Worm (Caenorhabditis elegans) whole organism, L1 larva: ENCODE data around the gene Y61B8A.6.
A peak's percentile ranks its signal among the peaks of the same experiment; 100 is the strongest.
"Not testable (repeated sequence)": the region's sequence is repeated elsewhere in the genome, so short reads cannot be mapped to it uniquely, and the experiment has no call there.

Experiments used
- C04F5.9 ChIP-seq: sonication (generic microtip); optimal IDR thresholded peaks from 2 replicates; lab custom pipeline; 2016; ENCODE audit warnings: missing genetic modification characterization, missing compliant biosample characterization
- Y116A8C.19 ChIP-seq: sonication (generic microtip); optimal IDR thresholded peaks from 2 replicates; lab custom pipeline; 2016; ENCODE audit warnings: missing compliant biosample characterization, missing genetic modification characterization, borderline replicate concordance
- aha-1 ChIP-seq: fragments of 150-350 bp; optimal IDR thresholded peaks from 2 replicates; lab custom pipeline; 2014; ENCODE audit warnings: missing biosample characterization, missing genetic modification characterization
- ceh-8 ChIP-seq: fragments of 200-800 bp; sonication (Bioruptor generic); optimal IDR thresholded peaks from 2 replicates; lab custom pipeline; 2018; ENCODE audit warnings: mild to moderate bottlenecking, missing genetic modification characterization, moderate library complexity, missing compliant biosample characterization
- ceh-88 ChIP-seq: fragments of 200-800 bp; sonication (Bioruptor generic); IDR thresholded peaks from 2 replicates; pipeline ENCODE4 v1.3.6; 2022; ENCODE audit warnings: missing genetic modification characterization, missing compliant biosample characterization
- ceh-90 ChIP-seq: sonication (generic microtip); optimal IDR thresholded peaks from 2 replicates; lab custom pipeline; 2016; ENCODE audit warnings: missing genetic modification characterization, missing compliant biosample characterization
- dpl-1 ChIP-seq, 3 experiments: fragments of 150-350 bp in 2 of 3; sonication (generic microtip) in 1 of 3; optimal IDR thresholded peaks; 2 replicates each; lab custom pipeline; 2014 to 2017; ENCODE audit warnings: missing biosample characterization in 3 of 3, missing genetic modification characterization in 3 of 3, missing genetic modification reagents in 3 of 3
- dsc-1 ChIP-seq: sonication (generic microtip); optimal IDR thresholded peaks from 2 replicates; lab custom pipeline; 2016; ENCODE audit warnings: mild to moderate bottlenecking, missing genetic modification characterization, missing compliant biosample characterization
- efl-1 ChIP-seq, 4 experiments: fragments of 150-350 bp; optimal IDR thresholded peaks in 3 of 4; peaks in 1 of 4; 1 replicate in 1 of 4; 2 replicates in 3 of 4; lab custom pipeline; 2014; ENCODE audit warnings: missing biosample characterization in 2 of 4, missing genetic modification characterization in 2 of 4, missing genetic modification reagents in 2 of 4
- efl-3 ChIP-seq: fragments of 200-800 bp; sonication (Bioruptor generic); optimal IDR thresholded peaks from 2 replicates; lab custom pipeline; 2018; ENCODE audit warnings: mild to moderate bottlenecking, missing genetic modification characterization, missing compliant biosample characterization
- egl-13 ChIP-seq: sonication (generic microtip); optimal IDR thresholded peaks from 2 replicates; lab custom pipeline; 2016; ENCODE audit warnings: missing genotype, missing genetic modification reagents, missing genetic modification characterization, missing compliant biosample characterization
- egl-27 ChIP-seq, 2 experiments: fragments of 150-350 bp in 1 of 2; sonication (generic microtip); optimal IDR thresholded peaks; 3 replicates each; lab custom pipeline; 2017 to 2018; ENCODE audit warnings: missing biosample characterization in 2 of 2, missing genetic modification characterization in 2 of 2, missing genetic modification reagents in 2 of 2
- fos-1 ChIP-seq: fragments of 150-350 bp; optimal IDR thresholded peaks from 2 replicates; lab custom pipeline; 2014; ENCODE audit warnings: missing biosample characterization, missing genetic modification characterization
- hlh-17 ChIP-seq: fragments of 200-800 bp; sonication (Bioruptor generic); optimal IDR thresholded peaks from 2 replicates; lab custom pipeline; 2018; ENCODE audit warnings: missing genetic modification characterization, mild to moderate bottlenecking, missing compliant biosample characterization, moderate library complexity, borderline replicate concordance
- hlh-4 ChIP-seq: sonication (generic microtip); optimal IDR thresholded peaks from 2 replicates; lab custom pipeline; 2016; ENCODE audit warnings: mild to moderate bottlenecking, missing genetic modification characterization, missing compliant biosample characterization
- hpl-2 ChIP-seq: fragments of 150-350 bp; optimal IDR thresholded peaks from 2 replicates; lab custom pipeline; 2014; ENCODE audit warnings: missing biosample characterization, missing genetic modification reagents, missing genetic modification characterization
- isw-1 ChIP-seq: fragments of 200-800 bp; sonication (Bioruptor generic); IDR thresholded peaks from 2 replicates; pipeline ENCODE4 v1.3.6; 2022; ENCODE audit warnings: missing genetic modification characterization, missing compliant biosample characterization
- jun-1 ChIP-seq: fragments of 150-350 bp; optimal IDR thresholded peaks from 2 replicates; lab custom pipeline; 2014; ENCODE audit warnings: missing biosample characterization, missing genetic modification reagents, missing genetic modification characterization
- lin-13 ChIP-seq: fragments of 150-350 bp; optimal IDR thresholded peaks from 2 replicates; lab custom pipeline; 2014; ENCODE audit warnings: missing biosample characterization, missing genetic modification reagents, missing genetic modification characterization
- lin-14 ChIP-seq: fragments of 200-800 bp; sonication (Bioruptor generic); optimal IDR thresholded peaks from 2 replicates; lab custom pipeline; 2018; ENCODE audit warnings: mild to moderate bottlenecking, missing genetic modification characterization, moderate library complexity, missing compliant biosample characterization
- lin-35 ChIP-seq, 2 experiments: fragments of 150-350 bp; optimal IDR thresholded peaks; 2 replicates each; lab custom pipeline; 2014; ENCODE audit warnings: missing biosample characterization in 2 of 2, missing genetic modification characterization in 2 of 2, missing genetic modification reagents in 2 of 2
- lin-39 ChIP-seq: fragments of 150-350 bp; optimal IDR thresholded peaks from 2 replicates; lab custom pipeline; 2014; ENCODE audit warnings: missing biosample characterization, missing genetic modification reagents, missing genetic modification characterization
- lir-3 ChIP-seq: sonication (generic microtip); optimal IDR thresholded peaks from 2 replicates; lab custom pipeline; 2016; ENCODE audit warnings: mild to moderate bottlenecking, missing genetic modification characterization, moderate library complexity, missing compliant biosample characterization; ENCODE audit not compliant: poor library complexity
- nhr-12 ChIP-seq: sonication (generic microtip); optimal IDR thresholded peaks from 2 replicates; lab custom pipeline; 2017; ENCODE audit warnings: missing biosample characterization, missing genetic modification characterization
- nhr-19 ChIP-seq: fragments of 200-800 bp; sonication (Bioruptor generic); conservative IDR thresholded peaks from 2 replicates; pipeline ENCODE4 v1.3.6; 2022; ENCODE audit warnings: missing genetic modification characterization, missing compliant biosample characterization
- nhr-28 ChIP-seq: fragments of 150-350 bp; optimal IDR thresholded peaks from 2 replicates; lab custom pipeline; 2014; ENCODE audit warnings: missing biosample characterization, missing genetic modification characterization
- nhr-47 ChIP-seq: sonication (generic microtip); optimal IDR thresholded peaks from 2 replicates; lab custom pipeline; 2016; ENCODE audit warnings: mild to moderate bottlenecking, missing genetic modification characterization, moderate library complexity, missing compliant biosample characterization
- nhr-76 ChIP-seq: sonication (generic microtip); optimal IDR thresholded peaks from 2 replicates; lab custom pipeline; 2017; ENCODE audit warnings: missing biosample characterization, missing genetic modification characterization
- nhr-77 ChIP-seq: fragments of 150-350 bp; optimal IDR thresholded peaks from 2 replicates; lab custom pipeline; 2014; ENCODE audit warnings: missing biosample characterization, missing genetic modification characterization
- nhr-84 ChIP-seq: sonication (generic microtip); optimal IDR thresholded peaks from 2 replicates; lab custom pipeline; 2017; ENCODE audit warnings: missing biosample characterization, missing genetic modification characterization
- nhr-85 ChIP-seq: sonication (generic microtip); peaks from one replicate; lab custom pipeline; 2016; ENCODE audit warnings: missing genetic modification characterization, inconsistent platforms, missing compliant biosample characterization
- nhr-90 ChIP-seq: sonication (generic microtip); optimal IDR thresholded peaks from 2 replicates; lab custom pipeline; 2016; ENCODE audit warnings: mild to moderate bottlenecking, missing genetic modification characterization, missing compliant biosample characterization; ENCODE audit not compliant: poor library complexity
- pax-3 ChIP-seq: fragments of 200-800 bp; sonication (Bioruptor generic); optimal IDR thresholded peaks from 2 replicates; lab custom pipeline; 2018; ENCODE audit warnings: mild to moderate bottlenecking, missing genetic modification characterization, moderate library complexity, missing compliant biosample characterization
- pqm-1 ChIP-seq: sonication (generic microtip); optimal IDR thresholded peaks from 3 replicates; lab custom pipeline; 2017; ENCODE audit warnings: missing biosample characterization, missing genetic modification characterization
- rnt-1 ChIP-seq: sonication (generic microtip); optimal IDR thresholded peaks from 2 replicates; lab custom pipeline; 2016; ENCODE audit warnings: mild to moderate bottlenecking, missing genetic modification characterization, moderate library complexity, missing compliant biosample characterization
- sox-4 ChIP-seq: sonication (generic microtip); optimal IDR thresholded peaks from 2 replicates; lab custom pipeline; 2016; ENCODE audit warnings: missing genetic modification characterization, missing compliant biosample characterization
- swsn-7 ChIP-seq: sonication (generic microtip); optimal IDR thresholded peaks from 2 replicates; lab custom pipeline; 2016; ENCODE audit warnings: missing genetic modification characterization, missing compliant biosample characterization
- unc-62 ChIP-seq: fragments of 150-350 bp; optimal IDR thresholded peaks from 2 replicates; lab custom pipeline; 2014; ENCODE audit warnings: missing biosample characterization, missing genetic modification reagents, missing genetic modification characterization
- zip-4 ChIP-seq: fragments of 200-800 bp; sonication (Bioruptor generic); optimal IDR thresholded peaks from 2 replicates; lab custom pipeline; 2018; ENCODE audit warnings: mild to moderate bottlenecking, missing genetic modification characterization, moderate library complexity, missing compliant biosample characterization
- ztf-11 ChIP-seq, 2 experiments: sonication (generic microtip); optimal IDR thresholded peaks; 2 replicates each; lab custom pipeline; 2016 to 2017; ENCODE audit warnings: missing genetic modification characterization in 2 of 2, missing biosample characterization in 1 of 2, missing compliant biosample characterization in 1 of 2

The Y61B8A.6 gene

DNA sequence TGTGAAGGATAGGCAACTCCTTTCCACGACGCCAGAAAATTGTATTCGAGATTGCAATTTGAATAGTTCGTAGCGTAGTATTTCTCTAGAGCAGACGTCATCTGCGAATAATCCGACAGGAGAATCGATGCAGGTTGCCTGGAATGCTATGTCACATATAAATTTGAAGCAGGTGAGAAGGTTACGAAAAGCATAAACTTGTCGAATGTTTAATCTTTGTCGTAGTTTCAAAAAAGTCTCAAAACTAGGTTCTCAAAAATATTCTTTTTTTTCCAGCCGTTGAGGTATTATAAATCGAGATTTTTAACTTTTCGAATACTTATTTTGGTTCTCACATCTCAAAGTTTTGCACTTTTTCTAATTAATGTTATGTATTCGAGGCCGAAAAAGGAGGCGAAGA lies 3.3 kb downstream of the Y61B8A.6 start, which contains the start of gene srh-116:
Gene srh-116, minus strand, starts transcription at position 101 of the 400 bp plus-strand sequence.
- not testable (repeated sequence) for TF ChIP-seq jun-1 (tag; lab: Kevin White, UChicago); nhr-84 (tag; lab: Kevin White, UChicago); hlh-17 (GFP tag; lab: Kevin White, UChicago)
- TF ChIP-seq, all 84 proteins: peak for 0; not testable (repeated sequence) for 84

DNA sequence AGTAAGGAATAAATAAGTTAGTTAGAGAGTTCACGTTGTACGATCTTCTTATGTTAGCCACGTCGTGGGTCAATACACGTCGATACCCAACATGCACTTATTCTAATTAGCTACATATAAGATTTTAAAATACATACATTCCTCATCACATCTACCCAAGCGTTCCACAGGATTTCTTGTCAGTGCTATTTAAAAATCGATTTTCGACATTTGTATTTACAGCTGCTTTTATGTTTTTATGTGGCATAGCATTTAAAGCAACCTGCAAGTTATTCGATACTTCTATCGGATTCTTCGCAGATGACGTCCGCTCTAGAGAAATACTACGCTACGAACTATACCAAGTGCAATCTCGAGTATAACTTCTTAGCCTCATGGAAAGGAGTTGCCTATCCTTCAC lies 3.7 kb downstream of the Y61B8A.6 start, which contains the start of gene srh-115:
Gene srh-115, plus strand, starts transcription at position 301 of the 400 bp plus-strand sequence.
- TF ChIP-seq Y116A8C.19 (tag; lab: Kevin White, UChicago), result no peak
- no peak for TF ChIP-seq nhr-76 (tag; lab: Kevin White, UChicago)
- no peak for TF ChIP-seq zip-4
- TF ChIP-seq hlh-4 (tag; lab: Kevin White, UChicago), result no peak
- TF ChIP-seq rnt-1 (tag; lab: Kevin White, UChicago), result no peak
- TF ChIP-seq jun-1 (tag; lab: Kevin White, UChicago), result no peak
- TF ChIP-seq ceh-88, result no peak
- no peak for TF ChIP-seq lin-35 (GFP tag; optimal IDR thresholded peaks at IDR 0.05; lab: Kevin White, UChicago)
- TF ChIP-seq hpl-2 (GFP tag; lab: Kevin White, UChicago), result no peak
- no peak for TF ChIP-seq lin-39 (tag; lab: Kevin White, UChicago)
- TF ChIP-seq ceh-90 (tag; lab: Kevin White, UChicago), result no peak
- TF ChIP-seq nhr-77 (tag; lab: Kevin White, UChicago), result no peak
- no peak for TF ChIP-seq lin-14 (GFP tag; lab: Kevin White, UChicago)
- no peak for TF ChIP-seq efl-1 (optimal IDR thresholded peaks at IDR 0.05; lab: Kevin White, UChicago)
- TF ChIP-seq efl-1 (GFP tag; optimal IDR thresholded peaks at IDR 0.05 in 1 of 2; lab: Kevin White, UChicago), result no peak
- TF ChIP-seq nhr-19 (GFP tag; lab: Robert Waterston, UW), result no peak
- no peak for TF ChIP-seq nhr-12

DNA sequence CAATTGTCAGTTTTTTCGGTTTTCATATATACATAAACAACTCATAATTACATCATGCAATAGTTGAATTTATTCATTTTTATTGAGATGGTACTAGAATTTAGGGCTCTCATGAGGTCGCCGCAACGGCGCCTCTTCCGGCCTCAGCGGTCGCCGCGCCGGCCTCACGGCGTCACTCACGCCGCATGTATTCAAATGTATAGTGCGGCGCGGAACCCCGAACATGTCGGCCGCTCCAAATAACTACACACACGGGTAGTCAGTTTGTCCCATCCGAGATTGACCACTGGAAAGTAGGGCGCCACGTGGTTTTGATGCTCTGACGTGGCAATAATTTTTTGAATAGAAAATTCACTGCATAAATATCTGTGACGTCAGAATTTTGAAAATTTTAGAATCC lies 5.9 kb downstream of the Y61B8A.6 start:
- TF ChIP-seq Y116A8C.19 (tag; lab: Kevin White, UChicago), result no peak
- peak; percentile 11 for TF ChIP-seq nhr-85 (tag; lab: Kevin White, UChicago)

- no peak for TF ChIP-seq sox-4
- no peak for TF ChIP-seq nhr-19 (GFP tag; lab: Robert Waterston, UW)
- TF ChIP-seq pqm-1, result no peak
- no peak for TF ChIP-seq egl-27 (tag; optimal IDR thresholded peaks at IDR 0.05; lab: Kevin White, UChicago)
- TF ChIP-seq isw-1, result no peak
- TF ChIP-seq nhr-12, result no peak
- TF ChIP-seq hlh-4 (tag; lab: Kevin White, UChicago), result no peak
- TF ChIP-seq nhr-90 (tag; lab: Kevin White, UChicago), result no peak
- no peak for TF ChIP-seq unc-62 (GFP tag; lab: Kevin White, UChicago)
- TF ChIP-seq fos-1 (tag; lab: Kevin White, UChicago), result no peak
- TF ChIP-seq swsn-7 (tag; lab: Kevin White, UChicago), result no peak
- no peak for TF ChIP-seq lin-13
- TF ChIP-seq dsc-1 (tag; lab: Kevin White, UChicago), result no peak
- no peak for TF ChIP-seq ztf-11 (tag; optimal IDR thresholded peaks at IDR 0.05; lab: Kevin White, UChicago)
- no peak for TF ChIP-seq nhr-28
- TF ChIP-seq egl-13 (tag; lab: Kevin White, UChicago), result no peak
- no peak for TF ChIP-seq C04F5.9 (tag; lab: Kevin White, UChicago)
- TF ChIP-seq lir-3, result no peak
Observed at ce11 chrV:17258244-17258643, 6.5 kb downstream of the Y61B8A.6 start.

- no peak for TF ChIP-seq ceh-8 (GFP tag; lab: Kevin White, UChicago)
- TF ChIP-seq swsn-7 (tag; lab: Kevin White, UChicago), result no peak
- no peak for TF ChIP-seq rnt-1 (tag; lab: Kevin White, UChicago)
- TF ChIP-seq hlh-17 (GFP tag; lab: Kevin White, UChicago), result no peak
- TF ChIP-seq nhr-47 (tag; lab: Kevin White, UChicago), result no peak
- no peak for TF ChIP-seq lir-3
- TF ChIP-seq nhr-76 (tag; lab: Kevin White, UChicago), result no peak
- no peak for TF ChIP-seq pax-3 (tag; lab: Kevin White, UChicago)
- TF ChIP-seq dsc-1 (tag; lab: Kevin White, UChicago), result no peak
- TF ChIP-seq dpl-1 (GFP tag; optimal IDR thresholded peaks at IDR 0.05; lab: Kevin White, UChicago), result no peak
- TF ChIP-seq efl-3 (GFP tag; lab: Kevin White, UChicago), result no peak
- TF ChIP-seq Y116A8C.19 (tag; lab: Kevin White, UChicago), result no peak
- no peak for TF ChIP-seq jun-1 (tag; lab: Kevin White, UChicago)
- no peak for TF ChIP-seq ceh-90 (tag; lab: Kevin White, UChicago)
- no peak for TF ChIP-seq aha-1
Observed at ce11 chrV:17258868-17259267, 7.2 kb downstream of the Y61B8A.6 start, which contains the start of gene fbxa-85. fbxa-85 (plus strand) TSS chrV:17259168.
